Worm (Caenorhabditis elegans) whole organism, mixed stage, embryonic: ENCODE results near the gene cest-26.

ENCODE experiments used
- M03D4.4 ChIP-seq: sonication (generic microtip); optimal IDR thresholded peaks from 2 replicates; lab custom pipeline; 2017; ENCODE audit warnings: mild to moderate bottlenecking, missing genetic modification characterization, missing compliant biosample characterization
- bed-3 ChIP-seq: fragments of 200-800 bp; sonication (Bioruptor generic); optimal IDR thresholded peaks from 3 replicates; lab custom pipeline; 2018; ENCODE audit warnings: mild to moderate bottlenecking, missing genetic modification characterization, moderate library complexity, missing compliant biosample characterization
- blmp-1 ChIP-seq: fragments of 150-350 bp; optimal IDR thresholded peaks from 2 replicates; lab custom pipeline; 2014; ENCODE audit warnings: missing biosample characterization, missing genetic modification characterization
- ceh-39 ChIP-seq: fragments of 150-350 bp; optimal IDR thresholded peaks from 2 replicates; lab custom pipeline; 2014; ENCODE audit warnings: missing biosample characterization, missing genetic modification characterization
- ceh-43 ChIP-seq: fragments of 200-800 bp; sonication (Bioruptor generic); optimal IDR thresholded peaks from 2 replicates; lab custom pipeline; 2018; ENCODE audit warnings: mild to moderate bottlenecking, missing genetic modification characterization, moderate library complexity, missing compliant biosample characterization
- ceh-83 ChIP-seq: fragments of 200-800 bp; sonication (Bioruptor generic); optimal IDR thresholded peaks from 2 replicates; lab custom pipeline; 2018; ENCODE audit warnings: mild to moderate bottlenecking, missing genetic modification characterization, missing compliant biosample characterization
- ces-1 ChIP-seq: fragments of 150-350 bp; optimal IDR thresholded peaks from 2 replicates; lab custom pipeline; 2014; ENCODE audit warnings: missing biosample characterization, missing genetic modification reagents, missing genetic modification characterization
- cnd-1 ChIP-seq: fragments of 200-800 bp; sonication (Bioruptor generic); optimal IDR thresholded peaks from 2 replicates; lab custom pipeline; 2018; ENCODE audit warnings: mild to moderate bottlenecking, missing genetic modification characterization, missing compliant biosample characterization
- elt-1 ChIP-seq: sonication (generic microtip); optimal IDR thresholded peaks from 2 replicates; lab custom pipeline; 2017; ENCODE audit warnings: missing genetic modification characterization, mild to moderate bottlenecking, missing compliant biosample characterization, antibody characterized with exemption, moderate library complexity, borderline replicate concordance; ENCODE audit not compliant: insufficient read depth
- flh-1 ChIP-seq: fragments of 200-800 bp; sonication (Bioruptor generic); optimal IDR thresholded peaks from 2 replicates; lab custom pipeline; 2018; ENCODE audit warnings: mild to moderate bottlenecking, missing genetic modification characterization, moderate library complexity, missing compliant biosample characterization
- ham-2 ChIP-seq: fragments of 200-800 bp; sonication (Bioruptor generic); optimal IDR thresholded peaks from 2 replicates; lab custom pipeline; 2018; ENCODE audit warnings: mild to moderate bottlenecking, missing genetic modification characterization, missing compliant biosample characterization
- hlh-1 ChIP-seq: fragments of 150-350 bp; optimal IDR thresholded peaks from 2 replicates; lab custom pipeline; 2014; ENCODE audit warnings: missing biosample characterization, missing genetic modification reagents, missing genetic modification characterization
- lin-13 ChIP-seq: fragments of 150-350 bp; optimal IDR thresholded peaks from 2 replicates; lab custom pipeline; 2014; ENCODE audit warnings: missing biosample characterization, missing genetic modification characterization
- lin-32 ChIP-seq: fragments of 200-800 bp; sonication (Bioruptor generic); optimal IDR thresholded peaks from 2 replicates; lab custom pipeline; 2018; ENCODE audit warnings: mild to moderate bottlenecking, missing genetic modification characterization, missing compliant biosample characterization
- lsy-2 ChIP-seq: fragments of 150-350 bp; optimal IDR thresholded peaks from 2 replicates; lab custom pipeline; 2014; ENCODE audit warnings: missing biosample characterization, missing genetic modification characterization
- mep-1 ChIP-seq: fragments of 150-350 bp; optimal IDR thresholded peaks from 2 replicates; lab custom pipeline; 2017; ENCODE audit warnings: missing biosample characterization, missing genetic modification reagents, missing genetic modification characterization, inconsistent platforms
- mls-2 ChIP-seq: sonication (generic microtip); optimal IDR thresholded peaks from 2 replicates; lab custom pipeline; 2016; ENCODE audit warnings: mild to moderate bottlenecking, missing genetic modification characterization, moderate library complexity, missing compliant biosample characterization
- nhr-12 ChIP-seq: fragments of 150-350 bp; optimal IDR thresholded peaks from 2 replicates; lab custom pipeline; 2014; ENCODE audit warnings: missing biosample characterization, missing genetic modification characterization
- nhr-2 ChIP-seq: fragments of 150-350 bp; optimal IDR thresholded peaks from 2 replicates; lab custom pipeline; 2014; ENCODE audit warnings: missing biosample characterization, missing genetic modification characterization
- nhr-237 ChIP-seq: fragments of 150-350 bp; optimal IDR thresholded peaks from 2 replicates; lab custom pipeline; 2014; ENCODE audit warnings: missing biosample characterization, missing genetic modification characterization
- nhr-28 ChIP-seq: fragments of 150-350 bp; optimal IDR thresholded peaks from 2 replicates; lab custom pipeline; 2014; ENCODE audit warnings: missing biosample characterization, missing genetic modification characterization
- nhr-76 ChIP-seq: sonication (generic microtip); optimal IDR thresholded peaks from 2 replicates; lab custom pipeline; 2017; ENCODE audit warnings: missing biosample characterization, missing genetic modification characterization
- pha-4 ChIP-seq: fragments of 150-350 bp; optimal IDR thresholded peaks from 2 replicates; lab custom pipeline; 2018; ENCODE audit warnings: missing biosample characterization, missing genetic modification reagents, missing genetic modification characterization
- sem-2 ChIP-seq: fragments of 200-800 bp; sonication (Bioruptor generic); optimal IDR thresholded peaks from 2 replicates; lab custom pipeline; 2018; ENCODE audit warnings: mild to moderate bottlenecking, missing genetic modification characterization, missing compliant biosample characterization
- snpc-4 ChIP-seq: fragments of 150-350 bp; optimal IDR thresholded peaks from 2 replicates; lab custom pipeline; 2014; ENCODE audit warnings: missing biosample characterization, missing genetic modification characterization
- sptf-1 ChIP-seq: sonication (generic microtip); optimal IDR thresholded peaks from 2 replicates; lab custom pipeline; 2017; ENCODE audit warnings: mild to moderate bottlenecking, missing genetic modification characterization, moderate library complexity, missing compliant biosample characterization
- tbx-8 ChIP-seq: fragments of 200-800 bp; sonication (Bioruptor generic); optimal IDR thresholded peaks from 2 replicates; lab custom pipeline; 2018; ENCODE audit warnings: mild to moderate bottlenecking, missing genetic modification characterization, moderate library complexity, missing compliant biosample characterization
- unc-120 ChIP-seq: sonication (generic microtip); optimal IDR thresholded peaks from 2 replicates; lab custom pipeline; 2017; ENCODE audit warnings: missing genetic modification characterization, missing compliant biosample characterization; ENCODE audit not compliant: poor library complexity, severe bottlenecking
- unc-62 ChIP-seq: fragments of 150-350 bp; optimal IDR thresholded peaks from 2 replicates; lab custom pipeline; 2014; ENCODE audit warnings: missing biosample characterization, missing genetic modification reagents, missing genetic modification characterization
- zip-8 ChIP-seq: fragments of 150-350 bp; optimal IDR thresholded peaks from 2 replicates; lab custom pipeline; 2014; ENCODE audit warnings: missing biosample characterization, missing genetic modification characterization

cest-26 gene

DNA sequence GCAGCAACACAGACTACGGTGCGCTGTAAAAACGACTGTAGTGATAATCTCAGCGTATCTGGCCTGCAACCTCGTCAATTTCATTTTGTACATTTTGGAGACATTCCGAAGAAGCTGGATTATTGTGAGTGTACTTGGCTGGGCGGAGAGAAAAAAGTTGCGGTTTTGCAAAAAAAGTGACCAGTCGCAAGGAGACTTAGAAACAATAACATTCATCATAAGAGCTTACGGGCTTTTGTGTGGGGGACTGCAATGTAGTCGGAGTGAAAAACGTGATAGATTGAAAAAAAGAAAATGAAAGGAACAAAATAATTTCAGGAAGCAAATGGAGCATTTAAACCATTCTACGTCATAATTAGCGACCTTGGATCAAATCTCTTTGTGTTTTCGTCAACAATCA is 29.0 kb downstream of the cest-26 start:
- TF ChIP-seq unc-120 (tag; lab: Kevin White, UChicago) (no peak), nhr-76 (tag; lab: Kevin White, UChicago) (no peak), lin-32 (GFP tag; lab: Kevin White, UChicago) (no peak), ceh-43 (GFP tag; lab: Kevin White, UChicago) (no peak), bed-3 (GFP tag; lab: Kevin White, UChicago) (no peak), M03D4.4 (tag; lab: Kevin White, UChicago) (no peak), mls-2 (tag; lab: Kevin White, UChicago) (no peak), ceh-39 (tag; lab: Kevin White, UChicago) (no peak), nhr-237 (tag; lab: Kevin White, UChicago) (no peak), pha-4 (no peak), lsy-2 (tag; lab: Kevin White, UChicago) (no peak), ces-1 (GFP tag; lab: Kevin White, UChicago) (no peak), hlh-1 (tag; lab: Kevin White, UChicago) (no peak), sem-2 (GFP tag; lab: Kevin White, UChicago) (no peak), sptf-1 (tag; lab: Kevin White, UChicago) (no peak), elt-1 (tag; lab: Kevin White, UChicago) (no peak), ham-2 (GFP tag; lab: Kevin White, UChicago) (no peak), mep-1 (tag; lab: Kevin White, UChicago) (no peak), nhr-12 (no peak)

DNA sequence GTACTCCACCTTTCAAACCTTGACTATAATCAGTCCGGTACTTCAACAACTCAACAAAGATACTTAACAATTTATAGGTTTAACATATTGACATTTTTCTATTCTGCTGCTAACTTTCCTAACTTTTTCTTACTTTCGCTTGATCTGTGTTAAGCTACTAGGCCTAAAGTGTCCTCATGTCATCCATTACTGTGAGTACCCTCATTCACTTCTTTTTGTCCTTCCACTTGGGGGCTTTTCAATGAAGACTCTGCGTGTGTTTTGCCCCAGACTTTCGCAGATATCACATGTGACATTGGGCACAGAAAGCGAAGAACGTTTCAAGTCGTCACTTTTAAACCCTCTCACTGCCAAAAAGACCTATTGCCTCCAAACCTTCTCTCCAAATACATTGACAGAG is 32.7 kb downstream of the cest-26 start:
- TF ChIP-seq nhr-28: no peak
- TF ChIP-seq unc-62 (GFP tag; lab: Kevin White, UChicago): no peak
- TF ChIP-seq lin-13 (tag; lab: Kevin White, UChicago): no peak
- no peak for TF ChIP-seq zip-8 (tag; lab: Kevin White, UChicago)
- TF ChIP-seq snpc-4 (tag; lab: Kevin White, UChicago): no peak
- no peak for TF ChIP-seq nhr-2 (tag; lab: Kevin White, UChicago)
- no peak for TF ChIP-seq sptf-1 (tag; lab: Kevin White, UChicago)
- no peak for TF ChIP-seq lin-32 (GFP tag; lab: Kevin White, UChicago)
- no peak for TF ChIP-seq ceh-43 (GFP tag; lab: Kevin White, UChicago)
- no peak for TF ChIP-seq sem-2 (GFP tag; lab: Kevin White, UChicago)
- no peak for TF ChIP-seq mep-1 (tag; lab: Kevin White, UChicago)
- no peak for TF ChIP-seq ceh-39 (tag; lab: Kevin White, UChicago)
- TF ChIP-seq ham-2 (GFP tag; lab: Kevin White, UChicago): no peak
- TF ChIP-seq blmp-1: no peak
- no peak for TF ChIP-seq cnd-1 (tag; lab: Kevin White, UChicago)
- no peak for TF ChIP-seq ceh-83 (GFP tag; lab: Kevin White, UChicago)

DNA sequence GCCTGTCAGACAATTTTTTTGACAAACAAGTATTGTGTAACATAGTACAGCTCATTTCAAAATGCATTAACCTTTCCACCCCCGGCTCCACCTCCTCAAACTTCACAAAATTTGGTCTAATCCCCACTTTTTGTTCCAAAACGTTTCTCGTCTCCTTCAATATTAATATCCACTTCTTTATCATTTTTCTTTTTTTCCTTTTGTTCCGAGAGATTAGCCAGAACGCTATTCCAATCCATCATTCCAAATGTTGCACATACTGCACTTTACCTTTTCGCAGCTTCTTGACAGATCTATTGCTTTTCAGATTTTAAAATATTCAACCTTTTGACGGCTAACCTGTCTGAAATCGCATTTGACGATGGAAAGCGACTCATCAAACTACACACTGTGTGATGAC is 34.6 kb downstream of the cest-26 start, which contains the start of gene D1079.1:
Gene D1079.1 (plus strand): TSS at position 301 of the 400 bp plus-strand sequence.
- TF ChIP-seq ceh-43 (GFP tag; lab: Kevin White, UChicago) (no peak), ces-1 (GFP tag; lab: Kevin White, UChicago) (no peak), unc-120 (tag; lab: Kevin White, UChicago) (no peak), unc-62 (GFP tag; lab: Kevin White, UChicago) (no peak), hlh-1 (tag; lab: Kevin White, UChicago) (no peak), ceh-83 (GFP tag; lab: Kevin White, UChicago) (no peak), cnd-1 (tag; lab: Kevin White, UChicago) (no peak), lin-32 (GFP tag; lab: Kevin White, UChicago) (no peak), mls-2 (tag; lab: Kevin White, UChicago) (no peak), lin-13 (tag; lab: Kevin White, UChicago) (no peak), nhr-28 (no peak), zip-8 (tag; lab: Kevin White, UChicago) (no peak), flh-1 (GFP tag; lab: Kevin White, UChicago) (no peak), tbx-8 (GFP tag; lab: Kevin White, UChicago) (no peak), elt-1 (tag; lab: Kevin White, UChicago) (no peak)

DNA sequence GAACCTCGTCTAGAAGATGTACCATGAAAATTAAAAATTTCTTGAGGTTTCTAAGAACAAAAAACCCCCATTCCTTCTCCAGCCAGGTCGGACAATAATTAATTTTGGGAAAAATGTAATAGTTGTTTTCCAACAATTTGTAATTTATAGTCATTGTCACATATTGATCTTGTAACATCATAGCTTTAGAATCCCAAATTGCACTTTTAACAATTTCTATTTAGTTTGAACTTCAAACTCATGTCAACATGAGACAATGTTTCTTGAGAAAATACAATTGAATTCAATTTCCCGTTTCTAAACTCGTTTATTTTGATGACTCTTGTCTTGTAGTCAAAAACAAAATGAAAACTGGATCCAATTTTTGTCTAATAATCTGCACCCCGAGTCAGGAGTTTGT is 37.2 kb downstream of the cest-26 start:
- no peak for TF ChIP-seq elt-1 (tag; lab: Kevin White, UChicago)
- no peak for TF ChIP-seq M03D4.4 (tag; lab: Kevin White, UChicago)
- TF ChIP-seq nhr-28: no peak
